Worm (Caenorhabditis elegans): ENCODE data around the gene F31B12.3.

ce11 chrX:10804441-10804840 is 16.0 kb downstream of the F31B12.3 start, which contains the start of gene F31B12.4:
- TF ChIP-seq zag-1 (tag; optimal IDR thresholded peaks at IDR 0.05) (no peak), nhr-10 (tag; optimal IDR thresholded peaks at IDR 0.05) (no peak), sem-4 (tag; optimal IDR thresholded peaks at IDR 0.05) (no peak)
